Fruit fly (Drosophila melanogaster) whole organism, pupa: ENCODE results near the gene squ.

Source experiments
- CG10348 ChIP-seq: fragments of 200-800 bp; sonication (Bioruptor generic); IDR thresholded peaks from 2 replicates; pipeline ENCODE4 v1.3.6; 2022; ENCODE audit warnings: missing biosample characterization, missing genetic modification characterization
- CG12605 ChIP-seq: fragments of 200-800 bp; sonication (Bioruptor generic); IDR thresholded peaks from 2 replicates; pipeline ENCODE4 v1.3.6; 2022; ENCODE audit warnings: missing biosample characterization, missing genetic modification characterization
- CG13204 ChIP-seq: fragments of 200-800 bp; sonication (Bioruptor generic); optimal IDR thresholded peaks from 2 replicates; lab custom pipeline; 2018; ENCODE audit warnings: missing biosample characterization, mild to moderate bottlenecking, missing genetic modification characterization, moderate library complexity
- CG14655 ChIP-seq: fragments of 200-800 bp; sonication (Bioruptor generic); optimal IDR thresholded peaks from 3 replicates; lab custom pipeline; 2017; ENCODE audit warnings: mild to moderate bottlenecking, missing biosample characterization, missing genetic modification reagents, missing genetic modification characterization
- CG15710 ChIP-seq: fragments of 200-800 bp; sonication (Bioruptor generic); optimal IDR thresholded peaks from 2 replicates; lab custom pipeline; 2018; ENCODE audit warnings: missing biosample characterization, mild to moderate bottlenecking, missing genetic modification characterization, moderate library complexity
- CG17806 ChIP-seq: fragments of 200-800 bp; sonication (Bioruptor generic); optimal IDR thresholded peaks from 2 replicates; lab custom pipeline; 2018; ENCODE audit warnings: missing biosample characterization, mild to moderate bottlenecking, missing genetic modification characterization, moderate library complexity
- CG32121 ChIP-seq: fragments of 200-800 bp; sonication (Bioruptor generic); IDR thresholded peaks from 2 replicates; pipeline ENCODE4 v1.3.6; 2022; ENCODE audit warnings: missing biosample characterization, missing genetic modification characterization
- CG34367 ChIP-seq: fragments of 200-800 bp; sonication (Bioruptor generic); optimal IDR thresholded peaks from 2 replicates; lab custom pipeline; 2018; ENCODE audit warnings: missing biosample characterization, mild to moderate bottlenecking, missing genetic modification characterization
- CG4496 ChIP-seq: fragments of 200-800 bp; sonication (Bioruptor generic); IDR thresholded peaks from 3 replicates; pipeline ENCODE4 v1.3.6; 2022; ENCODE audit warnings: missing biosample characterization, missing genetic modification characterization
- CG8159 ChIP-seq: fragments of 200-800 bp; sonication (Bioruptor generic); optimal IDR thresholded peaks from 3 replicates; lab custom pipeline; 2018; ENCODE audit warnings: missing biosample characterization, mild to moderate bottlenecking, missing genetic modification characterization, moderate library complexity
- CG8301 ChIP-seq: fragments of 200-800 bp; sonication (Bioruptor generic); optimal IDR thresholded peaks from 2 replicates; lab custom pipeline; 2018; ENCODE audit warnings: missing biosample characterization, mild to moderate bottlenecking, missing genetic modification characterization
- CG9948 ChIP-seq: fragments of 200-800 bp; sonication (Bioruptor generic); optimal IDR thresholded peaks from 2 replicates; lab custom pipeline; 2018; ENCODE audit warnings: missing biosample characterization, mild to moderate bottlenecking, missing genetic modification characterization, moderate library complexity
- D1 ChIP-seq: fragments of 200-800 bp; sonication (Bioruptor generic); optimal IDR thresholded peaks from 2 replicates; lab custom pipeline; 2018; ENCODE audit warnings: missing biosample characterization, mild to moderate bottlenecking, missing genetic modification characterization, moderate library complexity
- EcR ChIP-seq: fragments of 200-800 bp; sonication (Bioruptor generic); optimal IDR thresholded peaks from 3 replicates; lab custom pipeline; 2019; ENCODE audit warnings: missing biosample characterization, missing genetic modification characterization, mild to moderate bottlenecking, moderate library complexity, missing genetic modification reagents
- Ets98B ChIP-seq: fragments of 200-800 bp; sonication (Bioruptor generic); IDR thresholded peaks from 2 replicates; pipeline ENCODE4 v1.3.6; 2022; ENCODE audit warnings: missing biosample characterization, missing genetic modification characterization
- Pif1A ChIP-seq: fragments of 200-800 bp; sonication (Bioruptor generic); optimal IDR thresholded peaks from 3 replicates; lab custom pipeline; 2016; ENCODE audit warnings: missing biosample characterization, missing genetic modification characterization
- Pif1B ChIP-seq: fragments of 200-800 bp; sonication (Bioruptor generic); optimal IDR thresholded peaks from 3 replicates; lab custom pipeline; 2016; ENCODE audit warnings: missing biosample characterization, missing genetic modification characterization
- Snoo ChIP-seq: fragments of 200-800 bp; sonication (Bioruptor generic); optimal IDR thresholded peaks from 3 replicates; lab custom pipeline; 2017; ENCODE audit warnings: missing biosample characterization, mild to moderate bottlenecking, missing genetic modification characterization, inconsistent platforms
- fd96Ca ChIP-seq: fragments of 200-800 bp; sonication (Bioruptor generic); IDR thresholded peaks from 3 replicates; pipeline ENCODE4 v1.3.6; 2022; ENCODE audit warnings: missing biosample characterization, missing genetic modification characterization
- gl ChIP-seq: fragments of 200-800 bp; sonication (Bioruptor generic); optimal IDR thresholded peaks from 2 replicates; lab custom pipeline; 2018; ENCODE audit warnings: missing biosample characterization, mild to moderate bottlenecking, missing genetic modification characterization
- rn ChIP-seq: fragments of 200-800 bp; sonication (Bioruptor generic); IDR thresholded peaks from 2 replicates; pipeline ENCODE4 v1.3.6; 2022; ENCODE audit warnings: missing biosample characterization, missing genetic modification characterization

The squ gene

dm6 chr2L:16672290-16672689 lies 7.6 kb upstream of the squ start:
- TF ChIP-seq D1 (tag; lab: Kevin White, UChicago) (no peak), CG4496 (GFP tag; lab: Robert Waterston, UW) (peak; percentile 63), CG15710 (peak; percentile 50), EcR (GFP tag; lab: Kevin White, UChicago) (no peak), fd96Ca (GFP tag; lab: Robert Waterston, UW) (no peak), gl (tag; lab: Kevin White, UChicago) (no peak), CG34367 (tag; lab: Kevin White, UChicago) (peak; percentile 39), Pif1A (no peak), CG32121 (GFP tag; lab: Robert Waterston, UW) (peak; percentile 32; the same call in 1 of the 2 replicates), Ets98B (GFP tag; lab: Robert Waterston, UW) (peak; percentile 56), rn (GFP tag; lab: Robert Waterston, UW) (no peak), CG14655 (peak; percentile 59), Snoo (tag; lab: Kevin White, UChicago) (no peak), CG8301 (tag; lab: Kevin White, UChicago) (peak; percentile 55), CG10348 (GFP tag; lab: Robert Waterston, UW) (peak; percentile 31; the same call in 1 of the 2 replicates), CG13204 (no peak), CG9948 (tag; lab: Kevin White, UChicago) (no peak), CG17806 (tag; lab: Kevin White, UChicago) (peak; percentile 48), CG8159 (tag; lab: Kevin White, UChicago) (peak; percentile 56), CG12605 (GFP tag; lab: Robert Waterston, UW) (no peak), Pif1B (no peak)
- TF ChIP-seq, all 21 proteins: peak for 10

- TF ChIP-seq fd96Ca (GFP tag; lab: Robert Waterston, UW) (peak; percentile 65; the same call in 1 of the 3 replicates), EcR (GFP tag; lab: Kevin White, UChicago) (peak; percentile 77), Ets98B (GFP tag; lab: Robert Waterston, UW) (no peak), CG4496 (GFP tag; lab: Robert Waterston, UW) (no peak), CG10348 (GFP tag; lab: Robert Waterston, UW) (no peak), gl (tag; lab: Kevin White, UChicago) (no peak), CG8301 (tag; lab: Kevin White, UChicago) (no peak)
Measured at dm6 chr2L:16676651-16677359, 3.0 kb upstream of the squ start, which contains the start of the genes Trpgamma and her. Trpgamma (minus strand) TSS chr2L:16676701. her (plus strand) TSS chr2L:16677185.

dm6 chr2L:16679073-16679472 lies 781 bp upstream of the squ start:
- TF ChIP-seq gl (tag; lab: Kevin White, UChicago) (no peak), rn (GFP tag; lab: Robert Waterston, UW) (no peak), CG10348 (GFP tag; lab: Robert Waterston, UW) (no peak), CG15710 (no peak), CG8301 (tag; lab: Kevin White, UChicago) (no peak), Pif1A (no peak), CG34367 (tag; lab: Kevin White, UChicago) (no peak), EcR (GFP tag; lab: Kevin White, UChicago) (no peak), CG4496 (GFP tag; lab: Robert Waterston, UW) (no peak), Snoo (tag; lab: Kevin White, UChicago) (no peak), D1 (tag; lab: Kevin White, UChicago) (no peak), CG32121 (GFP tag; lab: Robert Waterston, UW) (no peak), CG17806 (tag; lab: Kevin White, UChicago) (no peak), CG8159 (tag; lab: Kevin White, UChicago) (no peak), Ets98B (GFP tag; lab: Robert Waterston, UW) (no peak), CG9948 (tag; lab: Kevin White, UChicago) (no peak), fd96Ca (GFP tag; lab: Robert Waterston, UW) (no peak)
- TF ChIP-seq, all 21 proteins: peak for 0

dm6 chr2L:16682203-16682602 lies 2.3 kb downstream of the squ start, which contains the start of gene CG33552:
CG33552 (plus strand) TSS chr2L:16682503.
- TF ChIP-seq CG10348 (GFP tag; lab: Robert Waterston, UW) (no peak), EcR (GFP tag; lab: Kevin White, UChicago) (no peak), Ets98B (GFP tag; lab: Robert Waterston, UW) (no peak), CG12605 (GFP tag; lab: Robert Waterston, UW) (no peak), CG9948 (tag; lab: Kevin White, UChicago) (no peak), Pif1B (no peak), CG13204 (no peak), CG15710 (no peak), CG34367 (tag; lab: Kevin White, UChicago) (no peak), CG32121 (GFP tag; lab: Robert Waterston, UW) (no peak), Snoo (tag; lab: Kevin White, UChicago) (no peak), gl (tag; lab: Kevin White, UChicago) (no peak), D1 (tag; lab: Kevin White, UChicago) (no peak), fd96Ca (GFP tag; lab: Robert Waterston, UW) (no peak), rn (GFP tag; lab: Robert Waterston, UW) (no peak), CG8159 (tag; lab: Kevin White, UChicago) (no peak), Pif1A (no peak), CG8301 (tag; lab: Kevin White, UChicago) (no peak), CG17806 (tag; lab: Kevin White, UChicago) (no peak)
